Fruit fly (Drosophila melanogaster): Measurements from ENCODE around the gene JhI-21.

DNA sequence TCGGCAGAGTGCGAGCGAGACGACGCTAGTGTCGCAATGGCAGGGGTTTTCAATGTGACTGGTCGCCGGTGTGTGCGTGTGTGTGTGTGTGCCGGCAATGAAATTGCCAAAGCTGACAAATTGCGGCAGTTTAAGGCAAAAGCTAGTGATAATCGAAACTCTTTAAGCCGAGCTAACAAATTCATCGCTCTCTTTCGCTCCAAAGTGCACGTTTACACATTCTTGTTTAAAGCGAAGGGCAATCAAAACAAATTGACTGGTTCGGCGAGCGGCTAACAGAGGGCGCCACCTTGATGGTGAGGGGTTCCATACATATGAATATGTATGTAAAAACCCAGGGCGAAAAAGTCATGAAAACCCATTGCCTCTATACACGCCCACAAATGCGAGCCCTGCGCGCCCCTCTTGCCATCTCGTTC, 52.0 kb downstream of the JhI-21 start:
- no peak for TF ChIP-seq Hr39 (GFP tag; optimal IDR thresholded peaks at IDR 0.05)
- TF ChIP-seq Hr38 (GFP tag; optimal IDR thresholded peaks at IDR 0.05): no peak
- TF ChIP-seq Lpt (GFP tag; optimal IDR thresholded peaks at IDR 0.05): no peak
- no peak for TF ChIP-seq CG9139 (GFP tag; optimal IDR thresholded peaks at IDR 0.05)
- TF ChIP-seq Eip75B (GFP tag; optimal IDR thresholded peaks at IDR 0.05): no peak
- TF ChIP-seq Blimp-1 (GFP tag; optimal IDR thresholded peaks at IDR 0.05): no peak
- no peak for TF ChIP-seq CG6276 (GFP tag; optimal IDR thresholded peaks at IDR 0.05)
- no peak for TF ChIP-seq CG34406 (GFP tag; optimal IDR thresholded peaks at IDR 0.05)
- no peak for TF ChIP-seq Ets96B (tag; optimal IDR thresholded peaks at IDR 0.05)
- TF ChIP-seq CG10631 (GFP tag; optimal IDR thresholded peaks at IDR 0.05): no peak
- TF ChIP-seq CG11294 (GFP tag; IDR thresholded peaks at IDR 0.05): no peak
- TF ChIP-seq OdsH (GFP tag; optimal IDR thresholded peaks at IDR 0.05): no peak
- TF ChIP-seq CG8119 (GFP tag; IDR thresholded peaks at IDR 0.05): no peak
- no peak for TF ChIP-seq CG8632 (GFP tag; optimal IDR thresholded peaks at IDR 0.05)
